Fruit fly (Drosophila melanogaster): ENCODE results near the gene larp.
A peak's percentile ranks its signal among the peaks of the same experiment; 100 is the strongest.

The larp gene

DNA sequence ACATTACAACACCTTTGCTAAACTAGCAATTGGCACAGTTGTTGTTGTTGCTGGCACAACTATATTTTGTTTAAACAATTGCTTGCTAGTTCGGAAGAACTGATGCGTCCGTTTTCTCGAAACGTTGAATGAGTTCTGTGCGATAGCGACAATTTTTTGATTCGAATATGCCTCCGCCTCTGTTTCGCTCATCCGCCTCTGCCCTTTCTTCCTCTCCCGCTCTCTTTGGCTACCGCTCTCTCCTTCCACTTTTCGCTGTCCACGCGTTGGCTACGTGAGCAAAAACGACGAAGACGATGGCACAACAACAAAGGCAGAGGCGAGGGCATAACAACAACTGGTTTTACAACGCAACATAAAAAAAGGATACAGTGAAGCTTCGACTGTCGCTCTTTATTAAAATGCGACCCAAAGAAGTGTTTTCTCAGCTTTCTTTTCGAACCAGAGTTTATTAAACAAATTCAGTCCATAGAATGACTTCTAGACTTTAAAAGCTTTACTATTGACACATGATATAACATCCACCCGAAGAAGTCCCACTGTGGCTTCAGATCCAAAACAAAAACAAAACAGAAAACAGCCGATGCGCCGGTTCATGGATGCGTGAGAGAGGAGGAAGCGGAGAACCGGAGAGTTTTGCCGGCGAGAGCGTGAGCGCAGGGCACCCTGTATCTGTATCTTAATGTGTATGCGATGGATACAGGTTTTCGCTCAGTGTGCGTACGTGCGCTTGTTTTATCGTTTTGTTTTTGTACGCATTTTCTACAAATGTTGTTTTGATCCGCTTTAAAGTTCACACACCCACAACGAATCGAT, 9.9 kb downstream of the larp start (continued):
- TF ChIP-seq CG7357 (GFP tag; IDR thresholded peaks at IDR 0.05) (peak; percentile 97), caup (GFP tag; optimal IDR thresholded peaks at IDR 0.05; ENCODE audit: severe bottlenecking) (peak; percentile 99), HmgZ (tag; optimal IDR thresholded peaks at IDR 0.05) (peak; percentile 99), CG8359 (GFP tag; optimal IDR thresholded peaks at IDR 0.05; ENCODE audit: borderline replicate concordance) (peak; percentile 94), CG12299 (tag; optimal IDR thresholded peaks at IDR 0.05) (peak; percentile 99), gsb (GFP tag; IDR thresholded peaks at IDR 0.05) (no peak), danr (GFP tag; IDR thresholded peaks at IDR 0.05) (no peak), prd (optimal IDR thresholded peaks at IDR 0.05) (no peak), prd (GFP tag; IDR thresholded peaks at IDR 0.05) (no peak), vfl (GFP tag; optimal IDR thresholded peaks at IDR 0.05) (peak; percentile 100), NC2β (GFP tag; optimal IDR thresholded peaks at IDR 0.05) (peak; percentile 99), CG15601 (tag; optimal IDR thresholded peaks at IDR 0.05) (peak; percentile 98), h (optimal IDR thresholded peaks at IDR 0.05) (no peak), grn (GFP tag; optimal IDR thresholded peaks at IDR 0.05) (peak; percentile 91), Optix (GFP tag; IDR thresholded peaks at IDR 0.05) (no peak), Xbp1 (GFP tag; optimal IDR thresholded peaks at IDR 0.05) (peak; percentile 100), CrebB (tag; optimal IDR thresholded peaks at IDR 0.05) (peak; percentile 99), Dbx (GFP tag; IDR thresholded peaks at IDR 0.05) (no peak), CG17829 (tag; optimal IDR thresholded peaks at IDR 0.05) (peak; percentile 99), CG14050 (GFP tag; IDR thresholded peaks at IDR 0.05) (no peak), Six4 (GFP tag; optimal IDR thresholded peaks at IDR 0.05) (peak; percentile 100), dimm (GFP tag; IDR thresholded peaks at IDR 0.05) (no peak), CG13296 (GFP tag; optimal IDR thresholded peaks at IDR 0.05) (peak; percentile 99), CG1792 (GFP tag; optimal IDR thresholded peaks at IDR 0.05) (peak; percentile 99), CG13894 (tag; optimal IDR thresholded peaks at IDR 0.05) (peak; percentile 99), al (GFP tag; IDR thresholded peaks at IDR 0.05) (no peak), CG7786 (GFP tag; optimal IDR thresholded peaks at IDR 0.05) (peak; percentile 100), maf-S (GFP tag; optimal IDR thresholded peaks at IDR 0.05) (peak; percentile 99), CG1233 (GFP tag; optimal IDR thresholded peaks at IDR 0.05) (peak; percentile 99), Mrtf (GFP tag; IDR thresholded peaks at IDR 0.05) (no peak), Camta (GFP tag; optimal IDR thresholded peaks at IDR 0.05) (peak; percentile 99), CG10274 (GFP tag; optimal IDR thresholded peaks at IDR 0.05) (peak; percentile 96), CG7372 (GFP tag; IDR thresholded peaks at IDR 0.05) (no peak), CG31224 (GFP tag; IDR thresholded peaks at IDR 0.05) (no peak), rib (GFP tag; IDR thresholded peaks at IDR 0.05) (no peak), CG11456 (GFP tag; IDR thresholded peaks at IDR 0.05) (no peak), CG33213 (GFP tag; optimal IDR thresholded peaks at IDR 0.05) (peak; percentile 99), aop (GFP tag; IDR thresholded peaks at IDR 0.05) (no peak), org-1 (GFP tag; optimal IDR thresholded peaks at IDR 0.05) (peak; percentile 99), jumu (GFP tag; optimal IDR thresholded peaks at IDR 0.05) (peak; percentile 100), mld (GFP tag; IDR thresholded peaks at IDR 0.05; ENCODE audit: partially characterized antibody) (no peak), CG12744 (GFP tag; optimal IDR thresholded peaks at IDR 0.05) (peak; percentile 99), CG4707 (GFP tag; optimal IDR thresholded peaks at IDR 0.05) (peak; percentile 98), CG6791 (GFP tag; IDR thresholded peaks at IDR 0.05; ENCODE audit: partially characterized antibody) (no peak), gsb-n (tag; optimal IDR thresholded peaks at IDR 0.05) (peak; percentile 98), CG2202 (tag; optimal IDR thresholded peaks at IDR 0.05) (peak; percentile 98), CG11398 (GFP tag; optimal IDR thresholded peaks at IDR 0.05) (peak; percentile 99), HHEX (GFP tag; optimal IDR thresholded peaks at IDR 0.05) (peak; percentile 99), CG15479 (GFP tag; optimal IDR thresholded peaks at IDR 0.05) (peak; percentile 90), cg (GFP tag; optimal IDR thresholded peaks at IDR 0.05) (peak; percentile 51)

All from whole organism, embryonic.